Fruit fly (Drosophila melanogaster) whole organism, embryonic: ENCODE results near the gene CG13893.

Experiments
- Atf6 ChIP-seq: fragments of 200-800 bp; sonication (Bioruptor generic); IDR thresholded peaks from 2 replicates; pipeline ENCODE4 v1.3.6; 2022; ENCODE audit warnings: missing biosample characterization, missing genetic modification characterization
- CG11093 ChIP-seq: fragments of 200-800 bp; sonication (Bioruptor generic); IDR thresholded peaks from 3 replicates; pipeline ENCODE4 v1.3.6; 2022; ENCODE audit warnings: missing biosample characterization, missing genetic modification characterization
- CG11456 ChIP-seq: fragments of 200-800 bp; sonication (Bioruptor generic); IDR thresholded peaks from 3 replicates; pipeline ENCODE4 v1.3.6; 2022; ENCODE audit warnings: missing biosample characterization, missing genetic modification characterization
- CG11723 ChIP-seq: fragments of 200-800 bp; sonication (Bioruptor generic); optimal IDR thresholded peaks from 2 replicates; lab custom pipeline; 2017; ENCODE audit warnings: missing biosample characterization, mild to moderate bottlenecking, missing genetic modification characterization
- CG13624 ChIP-seq: fragments of 200-800 bp; sonication (Bioruptor generic); optimal IDR thresholded peaks from 2 replicates; lab custom pipeline; 2016; ENCODE audit warnings: missing biosample characterization, missing genetic modification characterization
- CG14441 ChIP-seq: fragments of 200-800 bp; sonication (Bioruptor generic); IDR thresholded peaks from 2 replicates; pipeline ENCODE4 v1.3.6; 2022; ENCODE audit warnings: missing biosample characterization, missing genetic modification characterization
- CG1647 ChIP-seq: fragments of 200-800 bp; sonication (Bioruptor generic); optimal IDR thresholded peaks from 3 replicates; lab custom pipeline; 2016; ENCODE audit warnings: missing biosample characterization, missing genetic modification characterization
- CG16813 ChIP-seq: fragments of 200-800 bp; sonication (Bioruptor generic); IDR thresholded peaks from 3 replicates; pipeline ENCODE4 v1.3.6; 2022; ENCODE audit warnings: missing biosample characterization, missing genetic modification characterization; ENCODE audit not compliant: partially characterized antibody
- CG1792 ChIP-seq: fragments of 200-800 bp; sonication (Bioruptor generic); optimal IDR thresholded peaks from 2 replicates; lab custom pipeline; 2016; ENCODE audit warnings: missing biosample characterization, missing genetic modification characterization
- CG18262 ChIP-seq: fragments of 200-800 bp; optimal IDR thresholded peaks from 3 replicates; lab custom pipeline; 2019; ENCODE audit warnings: missing biosample characterization, mild to moderate bottlenecking, missing genetic modification characterization, moderate library complexity
- CG18476 ChIP-seq: fragments of 200-800 bp; sonication (Bioruptor generic); optimal IDR thresholded peaks from 2 replicates; lab custom pipeline; 2016; ENCODE audit warnings: missing biosample characterization, mild to moderate bottlenecking, missing genetic modification characterization
- CG18619 ChIP-seq: fragments of 200-800 bp; sonication (Bioruptor generic); optimal IDR thresholded peaks from 3 replicates; lab custom pipeline; 2017; ENCODE audit warnings: missing biosample characterization, mild to moderate bottlenecking, missing genetic modification characterization
- CG4617 ChIP-seq: fragments of 200-800 bp; sonication (Bioruptor generic); optimal IDR thresholded peaks from 3 replicates; lab custom pipeline; 2016; ENCODE audit warnings: missing biosample characterization, missing genetic modification characterization, borderline replicate concordance
- CG6683 ChIP-seq: fragments of 200-800 bp; sonication (Bioruptor generic); optimal IDR thresholded peaks from 2 replicates; lab custom pipeline; 2017; ENCODE audit warnings: missing biosample characterization, mild to moderate bottlenecking, missing genetic modification characterization, missing genetic modification reagents
- CG7928 ChIP-seq: fragments of 200-800 bp; sonication (Bioruptor generic); optimal IDR thresholded peaks from 2 replicates; lab custom pipeline; 2017; ENCODE audit warnings: missing biosample characterization, mild to moderate bottlenecking, missing genetic modification characterization
- CG9876 ChIP-seq: fragments of 200-800 bp; sonication (Bioruptor generic); optimal IDR thresholded peaks from 2 replicates; lab custom pipeline; 2016; ENCODE audit warnings: missing biosample characterization, missing genetic modification characterization
- D ChIP-seq, 2 experiments: fragments of 200-800 bp in 1 of 2; fragments of >200 bp in 1 of 2; sonication (Bioruptor generic) in 1 of 2; optimal IDR thresholded peaks; 2 replicates in 1 of 2; 3 replicates in 1 of 2; lab custom pipeline; 2017; ENCODE audit warnings: mild to moderate bottlenecking in 1 of 2, missing biosample characterization in 1 of 2, missing genetic modification characterization in 1 of 2, missing genetic modification reagents in 1 of 2
- Doc3 ChIP-seq: fragments of 200-800 bp; sonication (Bioruptor generic); IDR thresholded peaks from 3 replicates; pipeline ENCODE4 v1.3.6; 2022; ENCODE audit warnings: missing biosample characterization, missing genetic modification characterization; ENCODE audit not compliant: partially characterized antibody
- Ets97D ChIP-seq: fragments of 200-800 bp; sonication (Bioruptor generic); optimal IDR thresholded peaks from 3 replicates; lab custom pipeline; 2016; ENCODE audit warnings: missing biosample characterization, missing genetic modification characterization
- GATAe ChIP-seq: fragments of 200-800 bp; sonication (Bioruptor generic); conservative IDR thresholded peaks from 2 replicates; pipeline ENCODE4 v1.3.6; 2022; ENCODE audit warnings: missing biosample characterization, missing genetic modification characterization
- Hmr ChIP-seq: fragments of 200-800 bp; sonication (Bioruptor generic); optimal IDR thresholded peaks from 3 replicates; lab custom pipeline; 2017; ENCODE audit warnings: mild to moderate bottlenecking, missing biosample characterization, missing genetic modification reagents, missing genetic modification characterization
- Hr3 ChIP-seq: fragments of 200-800 bp; sonication (Bioruptor generic); optimal IDR thresholded peaks from 3 replicates; lab custom pipeline; 2016; ENCODE audit warnings: missing biosample characterization, missing genetic modification characterization
- Hr78 ChIP-seq, 2 experiments: fragments of 200-800 bp in 1 of 2; fragments of >200 bp in 1 of 2; sonication (Bioruptor generic) in 1 of 2; optimal IDR thresholded peaks; 2 replicates each; lab custom pipeline; 2017 to 2019; ENCODE audit warnings: missing biosample characterization in 2 of 2, missing genetic modification characterization in 2 of 2, mild to moderate bottlenecking in 1 of 2, moderate library complexity in 1 of 2
- Mad ChIP-seq: fragments of 200-800 bp; sonication (Bioruptor generic); optimal IDR thresholded peaks from 2 replicates; lab custom pipeline; 2016; ENCODE audit warnings: missing biosample characterization, missing genetic modification characterization
- Pdp1 ChIP-seq, 2 experiments: fragments of 200-800 bp; sonication (Bioruptor generic); optimal IDR thresholded peaks; 3 replicates each; lab custom pipeline; 2016; ENCODE audit warnings: missing biosample characterization in 2 of 2, missing genetic modification characterization in 2 of 2, mild to moderate bottlenecking in 1 of 2, moderate library complexity in 1 of 2
- Usf ChIP-seq: fragments of 200-800 bp; sonication (Bioruptor generic); optimal IDR thresholded peaks from 2 replicates; lab custom pipeline; 2017; ENCODE audit warnings: missing genotype, missing biosample characterization, missing genetic modification characterization
- amos ChIP-seq: fragments of 200-800 bp; sonication (Bioruptor generic); IDR thresholded peaks from 2 replicates; pipeline ENCODE4 v1.3.6; 2022; ENCODE audit warnings: missing biosample characterization, missing genetic modification characterization; ENCODE audit not compliant: partially characterized antibody
- ato ChIP-seq: fragments of 200-800 bp; sonication (Bioruptor generic); IDR thresholded peaks from 2 replicates; pipeline ENCODE4 v1.3.6; 2022; ENCODE audit warnings: missing biosample characterization, missing genetic modification characterization; ENCODE audit not compliant: partially characterized antibody
- cas ChIP-seq: fragments of 200-800 bp; sonication (Bioruptor generic); IDR thresholded peaks from 2 replicates; pipeline ENCODE4 v1.3.6; 2022; ENCODE audit warnings: missing biosample characterization, missing genetic modification characterization
- chinmo ChIP-seq: fragments of 200-800 bp; sonication (Bioruptor generic); IDR thresholded peaks from 4 replicates; pipeline ENCODE4 v1.3.6; 2022; ENCODE audit warnings: missing biosample characterization, missing genetic modification characterization; ENCODE audit not compliant: partially characterized antibody
- ci ChIP-seq: fragments of 200-800 bp; sonication (Bioruptor generic); IDR thresholded peaks from 3 replicates; pipeline ENCODE4 v1.3.6; 2022; ENCODE audit warnings: missing biosample characterization, missing genetic modification characterization
- corto ChIP-seq: fragments of 200-800 bp; sonication (Bioruptor generic); optimal IDR thresholded peaks from 2 replicates; lab custom pipeline; 2016; ENCODE audit warnings: missing biosample characterization, mild to moderate bottlenecking, missing genetic modification characterization, moderate library complexity
- ewg ChIP-seq: fragments of 200-800 bp; sonication (Bioruptor generic); optimal IDR thresholded peaks from 3 replicates; lab custom pipeline; 2017; ENCODE audit warnings: mild to moderate bottlenecking, missing biosample characterization, missing genetic modification reagents, missing genetic modification characterization
- fd64A ChIP-seq: fragments of 200-800 bp; sonication (Bioruptor generic); optimal IDR thresholded peaks from 3 replicates; lab custom pipeline; 2018; ENCODE audit warnings: missing biosample characterization, mild to moderate bottlenecking, missing genetic modification characterization
- fd96Cb ChIP-seq: fragments of 200-800 bp; sonication (Bioruptor generic); optimal IDR thresholded peaks from 2 replicates; lab custom pipeline; 2018; ENCODE audit warnings: missing biosample characterization, mild to moderate bottlenecking, missing genetic modification characterization, moderate library complexity
- gcm ChIP-seq: fragments of 200-800 bp; sonication (Bioruptor generic); optimal IDR thresholded peaks from 2 replicates; lab custom pipeline; 2019; ENCODE audit warnings: missing biosample characterization, mild to moderate bottlenecking, missing genetic modification characterization, moderate library complexity
- gsb ChIP-seq: fragments of 200-800 bp; sonication (Bioruptor generic); IDR thresholded peaks from 2 replicates; pipeline ENCODE4 v1.3.6; 2022; ENCODE audit warnings: missing biosample characterization, missing genetic modification characterization
- nau ChIP-seq: fragments of 200-800 bp; sonication (Bioruptor generic); optimal IDR thresholded peaks from 3 replicates; lab custom pipeline; 2017; ENCODE audit warnings: missing biosample characterization, mild to moderate bottlenecking, missing genetic modification characterization, missing genetic modification reagents
- onecut ChIP-seq: fragments of 200-800 bp; sonication (Bioruptor generic); IDR thresholded peaks from 2 replicates; pipeline ENCODE4 v1.3.6; 2022; ENCODE audit warnings: missing biosample characterization, missing genetic modification characterization
- psq ChIP-seq: fragments of 200-800 bp; sonication (Bioruptor generic); optimal IDR thresholded peaks from 2 replicates; lab custom pipeline; 2017; ENCODE audit warnings: missing biosample characterization, missing genetic modification characterization
- row ChIP-seq: fragments of 200-800 bp; sonication (Bioruptor generic); IDR thresholded peaks from 3 replicates; pipeline ENCODE4 v1.3.6; 2022; ENCODE audit warnings: missing biosample characterization, missing genetic modification characterization
- schlank ChIP-seq: fragments of 200-800 bp; sonication (Bioruptor generic); optimal IDR thresholded peaks from 2 replicates; lab custom pipeline; 2018; ENCODE audit warnings: missing biosample characterization, mild to moderate bottlenecking, missing genetic modification characterization
- sens-2 ChIP-seq: fragments of 200-800 bp; sonication (Bioruptor generic); IDR thresholded peaks from 2 replicates; pipeline ENCODE4 v1.3.6; 2022; ENCODE audit warnings: missing biosample characterization, missing genetic modification characterization
- sqz ChIP-seq: fragments of 200-800 bp; sonication (Bioruptor generic); optimal IDR thresholded peaks from 3 replicates; lab custom pipeline; 2018; ENCODE audit warnings: missing biosample characterization, mild to moderate bottlenecking, missing genetic modification characterization
- sr ChIP-seq: fragments of 200-800 bp; sonication (Bioruptor generic); IDR thresholded peaks from 3 replicates; pipeline ENCODE4 v1.3.6; 2022; ENCODE audit warnings: missing biosample characterization, missing genetic modification characterization
- tx ChIP-seq: fragments of 200-800 bp; sonication (Bioruptor generic); optimal IDR thresholded peaks from 2 replicates; lab custom pipeline; 2016; ENCODE audit warnings: missing biosample characterization, missing genetic modification characterization
- zf30C ChIP-seq: fragments of 200-800 bp; sonication (Bioruptor generic); optimal IDR thresholded peaks from 3 replicates; lab custom pipeline; 2018; ENCODE audit warnings: missing biosample characterization, mild to moderate bottlenecking, missing genetic modification characterization
- zfh2 ChIP-seq: fragments of 200-800 bp; sonication (Bioruptor generic); optimal IDR thresholded peaks from 2 replicates; lab custom pipeline; 2016; ENCODE audit warnings: missing biosample characterization, missing genetic modification characterization

Gene CG13893

dm6 chr3L:640324-640974 lies 36.6 kb upstream of the CG13893 start (continued):
- TF ChIP-seq gsb (GFP tag; lab: Robert Waterston, UW) (peak; percentile 59), Ets97D (GFP tag; lab: Kevin White, UChicago) (peak; percentile 51), CG13624 (peak; percentile 76), chinmo (GFP tag; lab: Robert Waterston, UW) (no peak), ato (GFP tag; lab: Robert Waterston, UW) (no peak), fd96Cb (tag; lab: Kevin White, UChicago) (peak; percentile 86), D (optimal IDR thresholded peaks at IDR 0.05; lab: Kevin White, UChicago) (no peak), D (GFP tag; optimal IDR thresholded peaks at IDR 0.05; lab: Kevin White, UChicago) (peak; percentile 90), cas (GFP tag; lab: Robert Waterston, UW) (peak; percentile 31; the same call in 1 of the 2 replicates), Mad (GFP tag; lab: Kevin White, UChicago) (peak; percentile 87), ci (GFP tag; lab: Robert Waterston, UW) (peak; percentile 80), zf30C (peak; percentile 99), CG6683 (GFP tag; lab: Kevin White, UChicago) (peak; percentile 57), sr (GFP tag; lab: Robert Waterston, UW) (no peak), schlank (tag; lab: Kevin White, UChicago) (peak; percentile 29), nau (GFP tag; lab: Kevin White, UChicago) (peak; percentile 50), onecut (GFP tag; lab: Robert Waterston, UW) (peak; percentile 75), corto (GFP tag; lab: Kevin White, UChicago) (peak; percentile 75), CG11723 (peak; percentile 79), tx (GFP tag; lab: Kevin White, UChicago) (peak; percentile 67), CG1647 (GFP tag; lab: Kevin White, UChicago) (peak; percentile 76), Doc3 (GFP tag; lab: Robert Waterston, UW) (no peak), CG11093 (GFP tag; lab: Robert Waterston, UW) (peak; percentile 69; the same call in 2 of the 3 replicates), fd64A (GFP tag; lab: Kevin White, UChicago) (peak; percentile 63), CG16813 (no peak), CG1792 (GFP tag; lab: Kevin White, UChicago) (peak; percentile 72), Pdp1 (GFP tag; optimal IDR thresholded peaks at IDR 0.05; lab: Kevin White, UChicago) (peak; percentile 84 to 90), CG11456 (GFP tag; lab: Robert Waterston, UW) (no peak), ewg (peak; percentile 72), psq (GFP tag; lab: Kevin White, UChicago) (peak; percentile 92), CG18262 (tag; lab: Kevin White, UChicago) (peak; percentile 92), row (GFP tag; lab: Robert Waterston, UW) (peak; percentile 89), CG14441 (GFP tag; lab: Robert Waterston, UW) (peak; percentile 71), Hr3 (GFP tag; lab: Kevin White, UChicago) (peak; percentile 82), CG4617 (GFP tag; lab: Kevin White, UChicago) (peak; percentile 40), sqz (peak; percentile 61), CG18476 (peak; percentile 77), zfh2 (GFP tag; lab: Kevin White, UChicago) (peak; percentile 54), sens-2 (GFP tag; lab: Robert Waterston, UW) (peak; percentile 78), GATAe (GFP tag; lab: Robert Waterston, UW) (no peak), Hr78 (GFP tag; optimal IDR thresholded peaks at IDR 0.05; lab: Kevin White, UChicago) (peak in 1 of 2 experiments; percentile 37), CG18619 (GFP tag; lab: Kevin White, UChicago) (peak; percentile 79), gcm (peak; percentile 86), Atf6 (peak; percentile 63), amos (GFP tag; lab: Robert Waterston, UW) (no peak), Usf (GFP tag; lab: Kevin White, UChicago) (peak; percentile 69), CG7928 (GFP tag; lab: Kevin White, UChicago) (peak; percentile 33), Hmr (GFP tag; lab: Kevin White, UChicago) (peak; percentile 79), CG9876 (peak; percentile 76)
